Fruit fly (Drosophila melanogaster) whole organism, prepupa: ENCODE measurements around the gene Ucp4C.

Source experiments
- CG10669 ChIP-seq: fragments of 200-800 bp; sonication (Bioruptor generic); optimal IDR thresholded peaks from 3 replicates; lab custom pipeline; 2018; ENCODE audit warnings: missing biosample characterization, mild to moderate bottlenecking, missing genetic modification characterization, moderate library complexity
- CG11294 ChIP-seq: fragments of 200-800 bp; sonication (Bioruptor generic); IDR thresholded peaks from 2 replicates; pipeline ENCODE4 v1.3.6; 2022; ENCODE audit warnings: missing biosample characterization, missing genetic modification characterization
- CG11762 ChIP-seq: fragments of 200-800 bp; sonication (Bioruptor generic); optimal IDR thresholded peaks from 3 replicates; lab custom pipeline; 2016; ENCODE audit warnings: missing biosample characterization, missing genetic modification characterization; ENCODE audit not compliant: insufficient read depth
- CG11902 ChIP-seq: fragments of 200-800 bp; sonication (Bioruptor generic); optimal IDR thresholded peaks from 3 replicates; lab custom pipeline; 2016; ENCODE audit warnings: missing biosample characterization, missing genetic modification characterization
- CG15336 ChIP-seq: fragments of 200-800 bp; sonication (Bioruptor generic); IDR thresholded peaks from 2 replicates; pipeline ENCODE4 v1.3.6; 2022; ENCODE audit warnings: missing biosample characterization, missing genetic modification characterization
- CG1621 ChIP-seq: fragments of 200-800 bp; sonication (Bioruptor generic); optimal IDR thresholded peaks from 3 replicates; lab custom pipeline; 2018; ENCODE audit warnings: missing biosample characterization, mild to moderate bottlenecking, missing genetic modification characterization
- CG16779 ChIP-seq: fragments of 200-800 bp; sonication (Bioruptor generic); optimal IDR thresholded peaks from 3 replicates; lab custom pipeline; 2017; ENCODE audit warnings: missing biosample characterization, mild to moderate bottlenecking, missing genetic modification characterization
- CG3032 ChIP-seq: fragments of 200-800 bp; optimal IDR thresholded peaks from 2 replicates; lab custom pipeline; 2019; ENCODE audit warnings: missing biosample characterization, mild to moderate bottlenecking, missing genetic modification characterization, moderate library complexity
- CG31627 ChIP-seq: fragments of 200-800 bp; sonication (Bioruptor generic); optimal IDR thresholded peaks from 3 replicates; lab custom pipeline; 2016; ENCODE audit warnings: missing biosample characterization, missing genetic modification characterization
- CG34406 ChIP-seq: fragments of 200-800 bp; sonication (Bioruptor generic); optimal IDR thresholded peaks from 3 replicates; lab custom pipeline; 2016; ENCODE audit warnings: missing biosample characterization, missing genetic modification characterization
- CG3919 ChIP-seq: fragments of 200-800 bp; sonication (Bioruptor generic); optimal IDR thresholded peaks from 3 replicates; lab custom pipeline; 2016; ENCODE audit warnings: missing biosample characterization, missing genetic modification characterization
- CG4318 ChIP-seq: fragments of 200-800 bp; sonication (Bioruptor generic); optimal IDR thresholded peaks from 3 replicates; lab custom pipeline; 2017; ENCODE audit warnings: missing biosample characterization, mild to moderate bottlenecking, missing genetic modification characterization
- CG6163 ChIP-seq: fragments of 200-800 bp; sonication (Bioruptor generic); IDR thresholded peaks from 3 replicates; pipeline ENCODE4 v1.3.6; 2022; ENCODE audit warnings: missing biosample characterization, missing genetic modification characterization
- CG6276 ChIP-seq: fragments of 200-800 bp; sonication (Bioruptor generic); optimal IDR thresholded peaks from 2 replicates; lab custom pipeline; 2017; ENCODE audit warnings: missing biosample characterization, mild to moderate bottlenecking, missing genetic modification characterization
- CG6792 ChIP-seq: fragments of 200-800 bp; sonication (Bioruptor generic); optimal IDR thresholded peaks from 3 replicates; lab custom pipeline; 2016; ENCODE audit warnings: missing biosample characterization, missing genetic modification characterization
- CG6854 ChIP-seq: fragments of 200-800 bp; sonication (Bioruptor generic); optimal IDR thresholded peaks from 2 replicates; lab custom pipeline; 2017; ENCODE audit warnings: missing biosample characterization, mild to moderate bottlenecking, missing genetic modification characterization
- CG7368 ChIP-seq: fragments of 200-800 bp; sonication (Bioruptor generic); optimal IDR thresholded peaks from 3 replicates; lab custom pipeline; 2016; ENCODE audit warnings: missing biosample characterization, missing genetic modification characterization
- CG8119 ChIP-seq: fragments of 200-800 bp; sonication (Bioruptor generic); IDR thresholded peaks from 3 replicates; pipeline ENCODE4 v1.3.6; 2022; ENCODE audit warnings: missing biosample characterization, missing genetic modification characterization
- CG8319 ChIP-seq: fragments of 200-800 bp; sonication (Bioruptor generic); optimal IDR thresholded peaks from 3 replicates; lab custom pipeline; 2016; ENCODE audit warnings: missing biosample characterization, missing genetic modification characterization
- CG8632 ChIP-seq: fragments of 200-800 bp; sonication (Bioruptor generic); optimal IDR thresholded peaks from 3 replicates; lab custom pipeline; 2016; ENCODE audit warnings: missing biosample characterization, missing genetic modification characterization
- CG9139 ChIP-seq: fragments of 200-800 bp; sonication (Bioruptor generic); optimal IDR thresholded peaks from 3 replicates; lab custom pipeline; 2017; ENCODE audit warnings: missing biosample characterization, mild to moderate bottlenecking, missing genetic modification characterization
- Eip75B ChIP-seq: fragments of 200-800 bp; sonication (Bioruptor generic); optimal IDR thresholded peaks from 3 replicates; lab custom pipeline; 2016; ENCODE audit warnings: missing biosample characterization, missing genetic modification characterization
- Eip78C ChIP-seq: fragments of 200-800 bp; sonication (Bioruptor generic); peaks from one replicate; lab custom pipeline; 2016; ENCODE audit warnings: missing biosample characterization, missing genetic modification characterization
- Ets21C ChIP-seq: fragments of 200-800 bp; sonication (Bioruptor generic); optimal IDR thresholded peaks from 3 replicates; lab custom pipeline; 2016; ENCODE audit warnings: missing biosample characterization, missing genetic modification characterization
- Ets96B ChIP-seq: fragments of 200-800 bp; optimal IDR thresholded peaks from 2 replicates; lab custom pipeline; 2019; ENCODE audit warnings: missing biosample characterization, mild to moderate bottlenecking, missing genetic modification characterization, moderate library complexity
- Gug ChIP-seq: fragments of 200-800 bp; sonication (Bioruptor generic); IDR thresholded peaks from 2 replicates; pipeline ENCODE4 v1.3.6; 2022; ENCODE audit warnings: missing biosample characterization, missing genetic modification characterization
- Hr38 ChIP-seq: sonication (Bioruptor generic); optimal IDR thresholded peaks from 2 replicates; lab custom pipeline; 2016; ENCODE audit warnings: missing biosample characterization, missing genetic modification characterization
- Hr39 ChIP-seq: fragments of 200-800 bp; sonication (Bioruptor generic); optimal IDR thresholded peaks from 2 replicates; lab custom pipeline; 2016; ENCODE audit warnings: missing biosample characterization, missing genetic modification characterization
- Hr4 ChIP-seq: fragments of 200-800 bp; sonication (Bioruptor generic); optimal IDR thresholded peaks from 3 replicates; lab custom pipeline; 2016; ENCODE audit warnings: missing biosample characterization, missing genetic modification characterization
- Lpt ChIP-seq: fragments of 200-800 bp; sonication (Bioruptor generic); optimal IDR thresholded peaks from 3 replicates; lab custom pipeline; 2016; ENCODE audit warnings: missing biosample characterization, missing genetic modification characterization
- Met ChIP-seq: fragments of 200-800 bp; sonication (Bioruptor generic); optimal IDR thresholded peaks from 3 replicates; lab custom pipeline; 2016; ENCODE audit warnings: missing biosample characterization, missing genetic modification characterization
- Smox ChIP-seq: fragments of 200-800 bp; sonication (Bioruptor generic); optimal IDR thresholded peaks from 3 replicates; lab custom pipeline; 2016; ENCODE audit warnings: missing biosample characterization, missing genetic modification characterization
- Sox102F ChIP-seq: fragments of 200-800 bp; sonication (Bioruptor generic); optimal IDR thresholded peaks from 2 replicates; lab custom pipeline; 2016; ENCODE audit warnings: missing biosample characterization, mild to moderate bottlenecking, missing genetic modification characterization
- Sox14 ChIP-seq: fragments of 200-800 bp; sonication (Bioruptor generic); optimal IDR thresholded peaks from 3 replicates; lab custom pipeline; 2016; ENCODE audit warnings: missing biosample characterization, missing genetic modification characterization
- Sox15 ChIP-seq: fragments of 200-800 bp; sonication (Bioruptor generic); optimal IDR thresholded peaks from 3 replicates; lab custom pipeline; 2016; ENCODE audit warnings: missing biosample characterization, missing genetic modification characterization
- achi ChIP-seq: fragments of 200-800 bp; sonication (Bioruptor generic); optimal IDR thresholded peaks from 3 replicates; lab custom pipeline; 2016; ENCODE audit warnings: missing biosample characterization, missing genetic modification characterization
- cyc ChIP-seq: fragments of 200-800 bp; sonication (Bioruptor generic); optimal IDR thresholded peaks from 3 replicates; lab custom pipeline; 2016; ENCODE audit warnings: missing biosample characterization, missing genetic modification characterization
- dac ChIP-seq: fragments of 200-800 bp; sonication (Bioruptor generic); optimal IDR thresholded peaks from 2 replicates; lab custom pipeline; 2017; ENCODE audit warnings: missing biosample characterization, mild to moderate bottlenecking, missing genetic modification characterization
- dsx ChIP-seq: fragments of 200-800 bp; optimal IDR thresholded peaks from 3 replicates; lab custom pipeline; 2019; ENCODE audit warnings: missing biosample characterization, mild to moderate bottlenecking, missing genetic modification characterization, moderate library complexity; ENCODE audit not compliant: poor library complexity, severe bottlenecking
- eg ChIP-seq: fragments of 200-800 bp; sonication (Bioruptor generic); IDR thresholded peaks from 3 replicates; pipeline ENCODE4 v1.3.6; 2022; ENCODE audit warnings: missing biosample characterization, missing genetic modification characterization
- esn ChIP-seq: fragments of 200-800 bp; sonication (Bioruptor generic); optimal IDR thresholded peaks from 2 replicates; lab custom pipeline; 2016; ENCODE audit warnings: missing biosample characterization, mild to moderate bottlenecking, missing genetic modification characterization, moderate library complexity
- fd59A ChIP-seq: fragments of 200-800 bp; sonication (Bioruptor generic); optimal IDR thresholded peaks from 2 replicates; lab custom pipeline; 2017; ENCODE audit warnings: missing biosample characterization, mild to moderate bottlenecking, missing genetic modification characterization, missing genetic modification reagents
- fkh ChIP-seq: fragments of 200-800 bp; sonication (Bioruptor generic); optimal IDR thresholded peaks from 3 replicates; lab custom pipeline; 2017; ENCODE audit warnings: missing biosample characterization, mild to moderate bottlenecking, missing genetic modification characterization, moderate library complexity
- lz ChIP-seq: fragments of 200-800 bp; sonication (Bioruptor generic); optimal IDR thresholded peaks from 3 replicates; lab custom pipeline; 2016; ENCODE audit warnings: missing biosample characterization, missing genetic modification characterization
- net ChIP-seq: fragments of 200-800 bp; sonication (Bioruptor generic); optimal IDR thresholded peaks from 3 replicates; lab custom pipeline; 2016; ENCODE audit warnings: missing biosample characterization, missing genetic modification characterization
- pdm3 ChIP-seq: fragments of 200-800 bp; sonication (Bioruptor generic); optimal IDR thresholded peaks from 3 replicates; lab custom pipeline; 2016; ENCODE audit warnings: missing biosample characterization, missing genetic modification characterization
- spab ChIP-seq: fragments of 200-800 bp; sonication (Bioruptor generic); optimal IDR thresholded peaks from 2 replicates; lab custom pipeline; 2017; ENCODE audit warnings: missing biosample characterization, mild to moderate bottlenecking, missing genetic modification characterization, missing genetic modification reagents
- ss ChIP-seq, 2 experiments: fragments of 200-800 bp; sonication (Bioruptor generic); optimal IDR thresholded peaks; 2 replicates in 1 of 2; 3 replicates in 1 of 2; lab custom pipeline; 2017 to 2018; ENCODE audit warnings: mild to moderate bottlenecking in 2 of 2, missing biosample characterization in 2 of 2, missing genetic modification characterization in 2 of 2, moderate library complexity in 1 of 2
- topi ChIP-seq: fragments of 200-800 bp; sonication (Bioruptor generic); optimal IDR thresholded peaks from 3 replicates; lab custom pipeline; 2016; ENCODE audit warnings: missing biosample characterization, missing genetic modification characterization
- vri ChIP-seq: fragments of 200-800 bp; sonication (Bioruptor generic); optimal IDR thresholded peaks from 3 replicates; lab custom pipeline; 2016; ENCODE audit warnings: missing biosample characterization, mild to moderate bottlenecking, missing genetic modification characterization

The Ucp4C gene

dm6 chr2L:5943229-5944078 lies 24.9 kb upstream of the Ucp4C start, which contains the start of the genes Sfp26Ad and Gpdh1:
Gene Sfp26Ad (minus strand): TSS chr2L:5943304.
Gene Gpdh1 (plus strand): TSS chr2L:5943643.
- TF ChIP-seq achi (peak; percentile 66), Met (GFP tag; lab: Kevin White, UChicago) (peak; percentile 81), CG11902 (peak; percentile 62), CG4318 (GFP tag; lab: Kevin White, UChicago) (no peak), esn (GFP tag; lab: Kevin White, UChicago) (peak; percentile 82), CG6792 (peak; percentile 71), Ets21C (GFP tag; lab: Kevin White, UChicago) (peak; percentile 71), pdm3 (GFP tag; lab: Kevin White, UChicago) (peak; percentile 81), fd59A (GFP tag; lab: Kevin White, UChicago) (peak; percentile 28), CG8319 (GFP tag; lab: Kevin White, UChicago) (peak; percentile 38), CG3032 (tag; lab: Kevin White, UChicago) (peak; percentile 63), CG3919 (GFP tag; lab: Kevin White, UChicago) (peak; percentile 83), CG1621 (tag; lab: Kevin White, UChicago) (peak; percentile 19), ss (GFP tag; optimal IDR thresholded peaks at IDR 0.05; lab: Kevin White, UChicago) (peak; percentile 77 to 79), Lpt (GFP tag; lab: Kevin White, UChicago) (peak; percentile 56), CG8632 (GFP tag; lab: Kevin White, UChicago) (peak; percentile 64), Sox14 (peak; percentile 72), CG34406 (peak; percentile 37), net (GFP tag; lab: Kevin White, UChicago) (peak; percentile 62), CG16779 (tag; lab: Kevin White, UChicago) (peak; percentile 71), CG6163 (GFP tag; lab: Robert Waterston, UW) (peak; percentile 67), vri (GFP tag; lab: Kevin White, UChicago) (peak; percentile 90), topi (peak; percentile 74), Eip75B (GFP tag; lab: Kevin White, UChicago) (peak; percentile 58), eg (peak; percentile 39; the same call in 2 of the 3 replicates), lz (peak; percentile 81), CG10669 (GFP tag; lab: Kevin White, UChicago) (peak; percentile 52), dac (GFP tag; lab: Kevin White, UChicago) (no peak), CG8119 (GFP tag; lab: Robert Waterston, UW) (peak; percentile 71), Eip78C (GFP tag; lab: Kevin White, UChicago) (peak; percentile 86), CG11762 (peak; percentile 36), Smox (GFP tag; lab: Kevin White, UChicago) (peak; percentile 77), Sox15 (GFP tag; lab: Kevin White, UChicago) (peak; percentile 19), CG15336 (GFP tag; lab: Robert Waterston, UW) (peak; percentile 62), Sox102F (GFP tag; lab: Kevin White, UChicago) (peak; percentile 79), CG9139 (peak; percentile 71), CG31627 (peak; percentile 75), CG11294 (GFP tag; lab: Robert Waterston, UW) (no peak), Hr4 (GFP tag; lab: Kevin White, UChicago) (peak; percentile 62), fkh (peak; percentile 61), CG7368 (peak; percentile 59), spab (GFP tag; lab: Kevin White, UChicago) (no peak), Ets96B (tag; lab: Kevin White, UChicago) (peak; percentile 52), cyc (peak; percentile 81), CG6276 (GFP tag; lab: Kevin White, UChicago) (no peak), Gug (GFP tag; lab: Robert Waterston, UW) (no peak), dsx (GFP tag; lab: Kevin White, UChicago) (peak; percentile 25), Hr39 (GFP tag; lab: Kevin White, UChicago) (peak; percentile 75), CG6854 (GFP tag; lab: Kevin White, UChicago) (peak; percentile 50), Hr38 (GFP tag; lab: Kevin White, UChicago) (no peak)
